Worm (Caenorhabditis elegans): ENCODE results near the gene cdo-1.

ce11 chrX:852739-853268 lies 10.6 kb downstream of the cdo-1 start:
- TF ChIP-seq sptf-1 (tag; optimal IDR thresholded peaks at IDR 0.05), result peak; percentile 86
- TF ChIP-seq nhr-12 (tag; optimal IDR thresholded peaks at IDR 0.05), result no peak
- no peak for TF ChIP-seq nhr-237 (tag; optimal IDR thresholded peaks at IDR 0.05)
- TF ChIP-seq unc-39 (tag; optimal IDR thresholded peaks at IDR 0.05), result no peak
- TF ChIP-seq elt-3 (tag; optimal IDR thresholded peaks at IDR 0.05), result no peak
- TF ChIP-seq nhr-76 (tag; optimal IDR thresholded peaks at IDR 0.05), result no peak
- TF ChIP-seq unc-62 (GFP tag; optimal IDR thresholded peaks at IDR 0.05), result no peak
- TF ChIP-seq ham-2 (GFP tag; optimal IDR thresholded peaks at IDR 0.05), result peak; percentile 75
- TF ChIP-seq zip-8 (tag; optimal IDR thresholded peaks at IDR 0.05), result no peak
- TF ChIP-seq ztf-11 (tag; optimal IDR thresholded peaks at IDR 0.05), result peak; percentile 46
- TF ChIP-seq lin-13 (tag; optimal IDR thresholded peaks at IDR 0.05), result no peak
- no peak for TF ChIP-seq pha-4 (tag; optimal IDR thresholded peaks at IDR 0.05)
- TF ChIP-seq nhr-28 (tag; optimal IDR thresholded peaks at IDR 0.05), result no peak
- no peak for TF ChIP-seq bed-3 (GFP tag; optimal IDR thresholded peaks at IDR 0.05)

Measured in whole organism, mixed stage, embryonic.